Worm (Caenorhabditis elegans): ENCODE results near the gene crn-7.

Gene crn-7

ce11 chrIII:8258045-8258444, 10.3 kb upstream of the crn-7 start, which contains the start of gene ncr-2:
TSS of gene ncr-2 (plus strand) at chrIII:8258345.
- no peak for TF ChIP-seq ref-1 (GFP tag; conservative IDR thresholded peaks at IDR 0.05)
- no peak for TF ChIP-seq cog-1 (tag; optimal IDR thresholded peaks at IDR 0.05)
- no peak for TF ChIP-seq ztf-23 (GFP tag; IDR thresholded peaks at IDR 0.05)
- no peak for TF ChIP-seq ztf-29 (GFP tag; IDR thresholded peaks at IDR 0.05)
- no peak for TF ChIP-seq med-1 (GFP tag; optimal IDR thresholded peaks at IDR 0.05; ENCODE audit: insufficient read depth)
- no peak for TF ChIP-seq T22C8.4 (GFP tag; IDR thresholded peaks at IDR 0.05)
- no peak for TF ChIP-seq klf-2 (GFP tag; conservative IDR thresholded peaks at IDR 0.05)
- no peak for TF ChIP-seq flt-1 (GFP tag; IDR thresholded peaks at IDR 0.05)
- no peak for TF ChIP-seq tab-1 (GFP tag; IDR thresholded peaks at IDR 0.05)

ce11 chrIII:8262599-8262998, 5.7 kb upstream of the crn-7 start:
- TF ChIP-seq med-1 (GFP tag; optimal IDR thresholded peaks at IDR 0.05; ENCODE audit: insufficient read depth) = no peak
- TF ChIP-seq ztf-23 (GFP tag; IDR thresholded peaks at IDR 0.05) = no peak
- no peak for TF ChIP-seq cog-1 (tag; optimal IDR thresholded peaks at IDR 0.05)
- no peak for TF ChIP-seq T22C8.4 (GFP tag; IDR thresholded peaks at IDR 0.05)
- TF ChIP-seq ztf-29 (GFP tag; IDR thresholded peaks at IDR 0.05) = no peak
- no peak for TF ChIP-seq tab-1 (GFP tag; IDR thresholded peaks at IDR 0.05)
- TF ChIP-seq klf-2 (GFP tag; conservative IDR thresholded peaks at IDR 0.05) = no peak
- no peak for TF ChIP-seq ref-1 (GFP tag; conservative IDR thresholded peaks at IDR 0.05)
- TF ChIP-seq flt-1 (GFP tag; IDR thresholded peaks at IDR 0.05) = no peak

- TF ChIP-seq flt-1 (GFP tag; IDR thresholded peaks at IDR 0.05) (no peak), T22C8.4 (GFP tag; IDR thresholded peaks at IDR 0.05) (no peak), ztf-29 (GFP tag; IDR thresholded peaks at IDR 0.05) (no peak), cog-1 (tag; optimal IDR thresholded peaks at IDR 0.05) (no peak), klf-2 (GFP tag; conservative IDR thresholded peaks at IDR 0.05) (no peak), ztf-23 (GFP tag; IDR thresholded peaks at IDR 0.05) (no peak), tab-1 (GFP tag; IDR thresholded peaks at IDR 0.05) (no peak)
These were observed 5.0 kb upstream of the crn-7 start, which contains the start of gene col-91 for ce11 chrIII:8263377-8263776. TSS of gene col-91 (minus strand) at chrIII:8263664.

- TF ChIP-seq flt-1 (GFP tag; IDR thresholded peaks at IDR 0.05) (0 out of 2 replicates have a peak, but pooled peaks have one; percentile 23), ztf-23 (GFP tag; IDR thresholded peaks at IDR 0.05) (no peak), T22C8.4 (GFP tag; IDR thresholded peaks at IDR 0.05) (no peak)
These were observed 2.6 kb upstream of the crn-7 start, which contains the start of gene mrps-9 for ce11 chrIII:8265753-8266152. TSS of gene mrps-9 (plus strand) at chrIII:8266062.

ce11 chrIII:8271676-8272225, 3.4 kb downstream of the crn-7 start, which contains the start of the genes mps-4 and F09G8.10:
TSS of gene mps-4 (minus strand) at chrIII:8271776.
TSS of gene F09G8.10 (minus strand) at chrIII:8272175.
- TF ChIP-seq ztf-29 (GFP tag; IDR thresholded peaks at IDR 0.05) (no peak), tab-1 (GFP tag; IDR thresholded peaks at IDR 0.05) (no peak), klf-2 (GFP tag; conservative IDR thresholded peaks at IDR 0.05) (no peak), T22C8.4 (GFP tag; IDR thresholded peaks at IDR 0.05) (no peak), ztf-23 (GFP tag; IDR thresholded peaks at IDR 0.05) (no peak), ref-1 (GFP tag; conservative IDR thresholded peaks at IDR 0.05) (no peak), med-1 (GFP tag; optimal IDR thresholded peaks at IDR 0.05; ENCODE audit: insufficient read depth) (no peak), flt-1 (GFP tag; IDR thresholded peaks at IDR 0.05) (no peak), cog-1 (tag; optimal IDR thresholded peaks at IDR 0.05) (no peak)

- TF ChIP-seq flt-1 (GFP tag; IDR thresholded peaks at IDR 0.05) = no peak
- TF ChIP-seq T22C8.4 (GFP tag; IDR thresholded peaks at IDR 0.05) = no peak
- no peak for TF ChIP-seq tab-1 (GFP tag; IDR thresholded peaks at IDR 0.05)
- TF ChIP-seq med-1 (GFP tag; optimal IDR thresholded peaks at IDR 0.05; ENCODE audit: insufficient read depth) = no peak
- no peak for TF ChIP-seq cog-1 (tag; optimal IDR thresholded peaks at IDR 0.05)
- TF ChIP-seq klf-2 (GFP tag; conservative IDR thresholded peaks at IDR 0.05) = no peak
- TF ChIP-seq ref-1 (GFP tag; conservative IDR thresholded peaks at IDR 0.05) = no peak
- no peak for TF ChIP-seq ztf-29 (GFP tag; IDR thresholded peaks at IDR 0.05)
- TF ChIP-seq ztf-23 (GFP tag; IDR thresholded peaks at IDR 0.05) = no peak
These were observed 7.5 kb downstream of the crn-7 start, which contains the start of gene clec-160 for ce11 chrIII:8275871-8276270. TSS of gene clec-160 (minus strand) at chrIII:8275971.

ce11 chrIII:8278801-8279200, 10.5 kb downstream of the crn-7 start, which contains the start of gene mig-10:
TSS of gene mig-10 (plus strand) at chrIII:8279101.
- no peak for TF ChIP-seq ztf-23 (GFP tag; IDR thresholded peaks at IDR 0.05)

- no peak for TF ChIP-seq tab-1 (GFP tag; IDR thresholded peaks at IDR 0.05)
- no peak for TF ChIP-seq T22C8.4 (GFP tag; IDR thresholded peaks at IDR 0.05)
- no peak for TF ChIP-seq cog-1 (tag; optimal IDR thresholded peaks at IDR 0.05)
- TF ChIP-seq ztf-23 (GFP tag; IDR thresholded peaks at IDR 0.05) = no peak
- no peak for TF ChIP-seq klf-2 (GFP tag; conservative IDR thresholded peaks at IDR 0.05)
- TF ChIP-seq ref-1 (GFP tag; conservative IDR thresholded peaks at IDR 0.05) = no peak
These were observed 11.2 kb downstream of the crn-7 start for ce11 chrIII:8279567-8279966.

- TF ChIP-seq ref-1 (GFP tag; conservative IDR thresholded peaks at IDR 0.05) (no peak), ztf-23 (GFP tag; IDR thresholded peaks at IDR 0.05) (no peak), T22C8.4 (GFP tag; IDR thresholded peaks at IDR 0.05) (no peak), flt-1 (GFP tag; IDR thresholded peaks at IDR 0.05) (no peak), tab-1 (GFP tag; IDR thresholded peaks at IDR 0.05) (no peak), med-1 (GFP tag; optimal IDR thresholded peaks at IDR 0.05; ENCODE audit: insufficient read depth) (no peak), ztf-29 (GFP tag; IDR thresholded peaks at IDR 0.05) (no peak), cog-1 (tag; optimal IDR thresholded peaks at IDR 0.05) (no peak), klf-2 (GFP tag; conservative IDR thresholded peaks at IDR 0.05) (no peak)
These were observed 12.0 kb downstream of the crn-7 start for ce11 chrIII:8280352-8280751.

- TF ChIP-seq ztf-23 (GFP tag; IDR thresholded peaks at IDR 0.05) (no peak), flt-1 (GFP tag; IDR thresholded peaks at IDR 0.05) (no peak), cog-1 (tag; optimal IDR thresholded peaks at IDR 0.05) (no peak), ref-1 (GFP tag; conservative IDR thresholded peaks at IDR 0.05) (no peak), med-1 (GFP tag; optimal IDR thresholded peaks at IDR 0.05; ENCODE audit: insufficient read depth) (no peak), ztf-29 (GFP tag; IDR thresholded peaks at IDR 0.05) (no peak), T22C8.4 (GFP tag; IDR thresholded peaks at IDR 0.05) (no peak), klf-2 (GFP tag; conservative IDR thresholded peaks at IDR 0.05) (no peak), tab-1 (GFP tag; IDR thresholded peaks at IDR 0.05) (no peak)
These were observed 13.0 kb downstream of the crn-7 start for ce11 chrIII:8281310-8281709.

Measured in whole organism, midembryonic.